Worm (Caenorhabditis elegans): ENCODE data around the gene C17B7.14.

- TF ChIP-seq flt-1 (GFP tag; IDR thresholded peaks at IDR 0.05) = no peak
- no peak for TF ChIP-seq klf-2 (GFP tag; conservative IDR thresholded peaks at IDR 0.05)
- no peak for TF ChIP-seq cog-1 (tag; optimal IDR thresholded peaks at IDR 0.05)
Measured at ce11 chrV:3295368-3295767, 25.0 kb downstream of the C17B7.14 start.

All from whole organism, midembryonic.